Fruit fly (Drosophila melanogaster): ENCODE data around the gene Diedel.

DNA sequence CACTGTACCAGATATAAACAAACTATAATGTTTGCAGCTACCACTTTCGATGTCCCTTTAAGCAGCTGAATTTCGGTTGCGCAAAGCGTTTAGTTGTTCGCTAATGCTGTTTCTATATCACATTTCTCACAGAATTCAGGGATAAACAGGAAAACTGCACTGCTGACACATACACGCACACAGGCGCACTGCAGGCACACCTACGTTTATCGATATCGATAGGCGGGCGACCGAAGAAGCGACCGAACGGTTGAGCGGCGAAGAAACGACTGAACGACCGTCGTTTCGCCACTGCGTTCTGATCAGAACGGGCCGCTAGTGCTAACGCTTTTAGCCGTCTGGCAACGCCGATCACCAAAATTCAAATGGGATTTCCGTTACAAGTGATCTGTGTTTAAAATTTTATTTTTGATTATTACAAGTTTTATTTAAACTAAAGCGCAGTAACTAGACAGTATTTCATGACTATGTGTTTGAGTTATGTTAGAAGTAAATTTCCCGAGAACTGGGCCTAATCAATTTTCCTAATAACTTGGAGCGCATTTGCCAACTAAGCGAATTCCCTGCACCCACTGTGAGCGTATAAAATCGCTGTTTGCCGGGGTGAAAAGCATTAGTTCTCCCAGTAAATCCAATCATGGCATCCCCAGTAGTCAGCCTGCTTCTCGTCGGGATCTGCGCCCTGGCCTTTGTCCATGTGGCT lies at the start of gene Diedel, which contains the start of gene CG2310:
- TF ChIP-seq CG13204 (GFP tag; optimal IDR thresholded peaks at IDR 0.05) (no peak), CG8159 (tag; optimal IDR thresholded peaks at IDR 0.05) (no peak), Snoo (tag; optimal IDR thresholded peaks at IDR 0.05) (no peak), CG12605 (GFP tag; IDR thresholded peaks at IDR 0.05) (no peak)

All from whole organism, pupa.